Fruit fly (Drosophila melanogaster): Measurements from ENCODE around the gene bark.

Gene bark

DNA sequence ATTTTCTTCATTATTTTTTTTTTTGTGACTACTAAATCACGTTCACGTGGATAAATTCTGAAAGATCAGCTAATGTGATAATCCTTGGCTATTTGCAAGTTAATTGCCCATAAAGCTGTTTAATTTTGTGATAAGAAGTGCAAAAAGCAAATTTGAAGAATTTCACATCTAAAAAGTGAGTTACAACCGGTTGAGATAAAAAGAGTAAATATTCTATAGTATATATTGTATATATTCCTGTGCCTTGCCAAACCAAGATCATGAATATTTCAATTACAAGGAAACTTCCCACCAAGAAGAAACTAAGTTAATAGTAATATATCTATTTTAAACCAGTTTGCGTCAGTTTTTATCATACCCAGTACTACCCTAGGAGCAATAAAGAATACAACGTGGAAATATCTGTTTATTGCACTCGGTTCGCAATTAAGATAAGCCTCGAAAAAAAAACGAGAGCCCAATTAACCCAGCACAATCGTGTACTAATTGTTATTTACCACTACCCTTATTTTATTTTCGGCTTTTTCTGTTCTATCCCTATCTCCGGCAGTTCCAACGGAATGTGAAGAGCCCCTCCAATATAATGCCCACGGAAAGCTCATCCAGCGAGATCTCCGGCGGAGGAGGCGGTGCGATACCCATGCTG, 7.7 kb upstream of the bark start:
- TF ChIP-seq foxo (GFP tag; optimal IDR thresholded peaks at IDR 0.05) (peak in 1 of 2 experiments; percentile 18), Sp1 (GFP tag; optimal IDR thresholded peaks at IDR 0.05) (peak; percentile 46), dl (GFP tag; optimal IDR thresholded peaks at IDR 0.05; ENCODE audit: insufficient read depth in 1 of 2, partially characterized antibody in 2 of 2) (no peak), sv (GFP tag; optimal IDR thresholded peaks at IDR 0.05) (no peak), fru (GFP tag; optimal IDR thresholded peaks at IDR 0.05) (no peak), rgr (GFP tag; optimal IDR thresholded peaks at IDR 0.05) (no peak), br (GFP tag; optimal IDR thresholded peaks at IDR 0.05) (peak; percentile 2), pan (optimal IDR thresholded peaks at IDR 0.05) (peak; percentile 16), CrebA (GFP tag; optimal IDR thresholded peaks at IDR 0.05; ENCODE audit: borderline replicate concordance) (peak; percentile 4), HLH106 (tag; optimal IDR thresholded peaks at IDR 0.05) (peak; percentile 42), Rel (GFP tag; optimal IDR thresholded peaks at IDR 0.05) (no peak), Rel (tag; optimal IDR thresholded peaks at IDR 0.05) (peak; percentile 32)

DNA sequence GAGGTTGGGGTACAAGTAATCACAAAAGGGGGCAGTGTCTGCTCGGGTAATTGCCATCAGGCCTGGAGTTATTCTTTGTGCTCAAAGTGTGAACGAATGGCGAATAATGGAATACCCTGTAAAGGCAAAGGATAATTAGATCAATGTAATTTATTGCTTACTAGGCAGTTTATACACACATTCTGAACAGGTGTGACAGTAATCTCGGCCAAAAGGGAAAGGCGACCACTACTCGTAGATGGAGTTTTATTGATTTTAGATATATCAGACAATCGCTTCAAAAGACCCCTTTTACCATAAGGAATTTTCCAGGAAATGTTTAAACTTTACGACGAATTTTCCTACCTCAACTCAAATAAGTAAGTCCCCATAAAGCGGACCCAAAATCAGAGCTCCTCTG, 6.4 kb upstream of the bark start:
- TF ChIP-seq CG9705 (GFP tag; optimal IDR thresholded peaks at IDR 0.05) (no peak), Mio (GFP tag; optimal IDR thresholded peaks at IDR 0.05) (no peak), Rel (GFP tag; optimal IDR thresholded peaks at IDR 0.05) (no peak), Rel (tag; optimal IDR thresholded peaks at IDR 0.05) (no peak), usp (GFP tag; optimal IDR thresholded peaks at IDR 0.05) (no peak), woc (GFP tag; optimal IDR thresholded peaks at IDR 0.05) (peak; percentile 54), fru (GFP tag; optimal IDR thresholded peaks at IDR 0.05) (peak; percentile 38), sage (GFP tag; optimal IDR thresholded peaks at IDR 0.05) (no peak), HLH106 (tag; optimal IDR thresholded peaks at IDR 0.05) (no peak), Vsx2 (GFP tag; optimal IDR thresholded peaks at IDR 0.05; ENCODE audit: partially characterized antibody) (no peak)

- TF ChIP-seq GATAd (GFP tag; optimal IDR thresholded peaks at IDR 0.05) (no peak), ey (GFP tag; optimal IDR thresholded peaks at IDR 0.05) (peak; percentile 58), Abd-B (GFP tag; optimal IDR thresholded peaks at IDR 0.05) (no peak), usp (GFP tag; optimal IDR thresholded peaks at IDR 0.05) (no peak), rgr (GFP tag; optimal IDR thresholded peaks at IDR 0.05) (peak; percentile 50), pan (optimal IDR thresholded peaks at IDR 0.05) (no peak), N (GFP tag; optimal IDR thresholded peaks at IDR 0.05) (no peak), CG9705 (GFP tag; optimal IDR thresholded peaks at IDR 0.05) (peak; percentile 27), Sp1 (GFP tag; optimal IDR thresholded peaks at IDR 0.05) (peak; percentile 80), fru (GFP tag; optimal IDR thresholded peaks at IDR 0.05) (peak; percentile 62), Dfd (GFP tag; optimal IDR thresholded peaks at IDR 0.05) (no peak), lola (GFP tag; optimal IDR thresholded peaks at IDR 0.05) (no peak), jim (GFP tag; optimal IDR thresholded peaks at IDR 0.05) (no peak), dmrt93B (GFP tag; optimal IDR thresholded peaks at IDR 0.05) (peak; percentile 8), CrebA (GFP tag; optimal IDR thresholded peaks at IDR 0.05; ENCODE audit: borderline replicate concordance) (peak; percentile 74), sv (GFP tag; optimal IDR thresholded peaks at IDR 0.05) (no peak), CG32264 (GFP tag; optimal IDR thresholded peaks at IDR 0.05) (no peak), Hnf4 (GFP tag; optimal IDR thresholded peaks at IDR 0.05) (peak; percentile 58), tai (GFP tag; optimal IDR thresholded peaks at IDR 0.05) (peak; percentile 3), h (GFP tag; optimal IDR thresholded peaks at IDR 0.05) (peak; percentile 62), Vsx2 (GFP tag; optimal IDR thresholded peaks at IDR 0.05; ENCODE audit: partially characterized antibody) (peak; percentile 31), Hr83 (GFP tag; optimal IDR thresholded peaks at IDR 0.05; ENCODE audit: poor library complexity, severe bottlenecking) (no peak), HLH106 (tag; optimal IDR thresholded peaks at IDR 0.05) (peak; percentile 62), brk (GFP tag; optimal IDR thresholded peaks at IDR 0.05) (peak; percentile 35), foxo (GFP tag; optimal IDR thresholded peaks at IDR 0.05) (peak in 1 of 2 experiments; percentile 66), Mio (GFP tag; optimal IDR thresholded peaks at IDR 0.05) (no peak), OdsH (GFP tag; optimal IDR thresholded peaks at IDR 0.05) (peak; percentile 83), br (GFP tag; optimal IDR thresholded peaks at IDR 0.05) (peak; percentile 61), Myc (optimal IDR thresholded peaks at IDR 0.05) (no peak), woc (GFP tag; optimal IDR thresholded peaks at IDR 0.05) (peak; percentile 59), Rel (GFP tag; optimal IDR thresholded peaks at IDR 0.05) (peak; percentile 6), Rel (tag; optimal IDR thresholded peaks at IDR 0.05) (peak; percentile 49), dsf (GFP tag; optimal IDR thresholded peaks at IDR 0.05; ENCODE audit: borderline replicate concordance) (no peak), Dif (GFP tag; optimal IDR thresholded peaks at IDR 0.05; ENCODE audit: partially characterized antibody) (no peak), sage (GFP tag; optimal IDR thresholded peaks at IDR 0.05) (no peak), Hr78 (GFP tag; optimal IDR thresholded peaks at IDR 0.05) (no peak), Jra (GFP tag; optimal IDR thresholded peaks at IDR 0.05) (no peak), dl (GFP tag; optimal IDR thresholded peaks at IDR 0.05; ENCODE audit: insufficient read depth in 1 of 2, partially characterized antibody in 2 of 2) (peak in 1 of 2 experiments; percentile 34), psq (GFP tag; optimal IDR thresholded peaks at IDR 0.05) (peak; percentile 69)
These were observed 5.7 kb upstream of the bark start for dm6 chr2L:3781132-3781877.

Data from whole organism, wandering third instar larva.